Fruit fly (Drosophila melanogaster) Kc167 (cell line): ENCODE data around the gene ND-B8.

Source experiments
- Myc ChIP-seq: fragments of >200 bp; optimal IDR thresholded peaks from 2 replicates; lab custom pipeline; 2017; ENCODE audit warnings: missing external identifiers
- Sin3A ChIP-seq: fragments of >200 bp; optimal IDR thresholded peaks from 2 replicates; lab custom pipeline; 2018; ENCODE audit warnings: missing external identifiers
- h ChIP-seq: fragments of >200 bp; optimal IDR thresholded peaks from 3 replicates; lab custom pipeline; 2018; ENCODE audit warnings: missing external identifiers
- insv ChIP-seq: fragments of >200 bp; optimal IDR thresholded peaks from 3 replicates; lab custom pipeline; 2018; ENCODE audit warnings: missing external identifiers
- psq ChIP-seq: fragments of >200 bp; optimal IDR thresholded peaks from 2 replicates; lab custom pipeline; 2017; ENCODE audit warnings: missing external identifiers
- ttk ChIP-seq: sonication (Bioruptor generic); optimal IDR thresholded peaks from 2 replicates; lab custom pipeline; 2017; ENCODE audit warnings: missing external identifiers

The ND-B8 gene

DNA sequence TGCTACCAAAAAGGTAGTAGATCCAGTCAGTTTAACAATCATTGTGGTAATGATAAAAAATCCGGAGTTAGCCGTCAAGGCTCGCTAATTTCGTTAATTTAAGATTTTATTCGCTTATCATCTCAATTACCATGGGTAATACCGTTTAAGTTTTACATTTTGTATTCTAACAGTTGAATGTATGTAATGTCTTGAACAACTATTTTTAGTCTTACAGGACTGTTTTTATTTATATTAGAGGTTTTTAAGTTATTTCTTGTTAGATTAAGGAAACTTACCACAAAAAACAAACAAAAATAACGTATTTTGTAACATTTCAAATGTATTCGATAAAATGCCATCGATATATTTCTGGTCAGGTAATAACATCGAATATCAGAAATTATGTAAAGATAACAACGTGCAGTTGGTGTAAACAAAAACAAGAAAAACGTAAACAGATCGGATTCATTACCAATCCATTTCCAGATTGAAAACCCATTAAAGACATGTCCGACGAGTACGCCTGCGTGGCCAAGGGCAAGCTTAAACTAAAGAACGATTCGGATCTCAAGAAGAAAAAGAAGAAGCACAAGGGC is 12.3 kb upstream of the ND-B8 start, which contains the start of the genes Sfp24F and CG15432:
Sfp24F (minus strand) TSS at position 51 of the 578 bp plus-strand sequence.
CG15432 (plus strand) TSS at position 311 of the 578 bp plus-strand sequence.
- no peak for TF ChIP-seq h (lab: Kevin White, UChicago)
- TF ChIP-seq insv (lab: Kevin White, UChicago), result no peak
- TF ChIP-seq psq (lab: Kevin White, UChicago), result no peak
- TF ChIP-seq Sin3A (lab: Kevin White, UChicago), result no peak
- TF ChIP-seq Myc (lab: Kevin White, UChicago), result no peak
- no peak for TF ChIP-seq ttk

DNA sequence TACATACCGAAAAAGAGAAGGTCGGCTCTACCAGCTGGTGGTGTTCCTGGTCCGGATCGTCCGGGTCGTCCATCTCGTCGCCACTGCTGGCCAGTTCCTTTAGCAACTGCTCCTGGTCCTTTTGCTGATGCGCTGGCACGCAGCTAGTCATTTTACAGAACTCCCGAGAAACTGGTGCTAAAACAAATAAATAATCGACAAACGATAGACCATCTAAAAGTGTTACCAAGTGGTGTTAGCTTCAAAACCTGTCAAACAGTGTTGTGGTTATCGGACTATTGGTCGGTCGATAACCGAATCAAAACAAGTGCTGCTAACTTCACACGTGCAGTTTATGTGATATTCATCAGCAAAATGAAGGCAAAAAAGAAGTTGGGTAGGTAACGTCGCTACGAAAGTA is 10.0 kb upstream of the ND-B8 start, which contains the start of the genes morgue and Elp3:
morgue (minus strand) TSS at position 224 of the 400 bp plus-strand sequence.
Elp3 (plus strand) TSS at position 276 of the 400 bp plus-strand sequence.
- TF ChIP-seq Myc (lab: Kevin White, UChicago) (no peak), Sin3A (lab: Kevin White, UChicago) (no peak), insv (lab: Kevin White, UChicago) (no peak), h (lab: Kevin White, UChicago) (no peak), ttk (no peak), psq (lab: Kevin White, UChicago) (no peak)

DNA sequence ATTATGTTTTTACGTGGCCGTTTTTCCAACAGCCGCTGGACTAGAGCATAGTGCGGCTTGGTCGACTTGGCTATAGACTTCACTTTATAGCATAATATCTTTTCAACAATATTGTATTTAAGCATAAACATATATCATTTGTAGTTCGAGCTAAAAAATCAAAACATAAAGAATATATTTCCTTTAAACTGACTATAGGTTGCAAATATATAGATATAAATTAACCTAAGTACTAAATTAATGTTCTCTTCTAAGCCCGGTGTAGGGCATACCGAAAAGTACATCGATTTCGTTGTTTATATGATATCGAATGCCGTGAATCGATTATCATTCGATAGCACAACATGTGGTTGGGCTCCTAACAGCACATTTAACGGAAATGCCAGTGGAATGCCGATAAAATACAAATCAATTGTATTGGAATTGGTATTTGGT is 5.8 kb upstream of the ND-B8 start, which contains the start of gene MFS18:
MFS18 (minus strand) TSS at position 54 of the 435 bp plus-strand sequence.
- TF ChIP-seq psq (lab: Kevin White, UChicago), result peak; percentile 40
- no peak for TF ChIP-seq insv (lab: Kevin White, UChicago)

DNA sequence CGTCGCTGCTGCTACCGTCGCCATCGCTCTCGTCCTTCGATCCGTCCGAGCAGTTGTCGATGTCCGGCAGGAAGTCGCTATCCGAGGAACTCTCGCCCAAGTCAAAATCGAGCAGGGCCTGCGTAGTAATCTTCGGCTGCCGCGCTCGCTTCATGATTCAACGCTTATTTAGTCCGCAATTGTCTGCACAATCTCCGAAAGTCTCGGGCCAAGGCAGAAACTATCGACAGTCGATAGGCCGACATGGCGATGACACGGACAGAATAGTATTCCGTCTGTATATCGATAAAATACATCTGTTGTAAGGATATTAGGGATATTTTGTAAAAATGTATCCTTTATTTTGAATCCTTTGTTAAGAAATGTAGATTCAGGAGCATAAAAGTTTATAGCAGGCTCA is 1.6 kb upstream of the ND-B8 start, which contains the start of gene CG15439:
CG15439 (minus strand) TSS at position 241 of the 400 bp plus-strand sequence.
- no peak for TF ChIP-seq h (lab: Kevin White, UChicago)
- no peak for TF ChIP-seq insv (lab: Kevin White, UChicago)
- no peak for TF ChIP-seq psq (lab: Kevin White, UChicago)
- no peak for TF ChIP-seq Sin3A (lab: Kevin White, UChicago)
- TF ChIP-seq Myc (lab: Kevin White, UChicago), result no peak
- no peak for TF ChIP-seq ttk

DNA sequence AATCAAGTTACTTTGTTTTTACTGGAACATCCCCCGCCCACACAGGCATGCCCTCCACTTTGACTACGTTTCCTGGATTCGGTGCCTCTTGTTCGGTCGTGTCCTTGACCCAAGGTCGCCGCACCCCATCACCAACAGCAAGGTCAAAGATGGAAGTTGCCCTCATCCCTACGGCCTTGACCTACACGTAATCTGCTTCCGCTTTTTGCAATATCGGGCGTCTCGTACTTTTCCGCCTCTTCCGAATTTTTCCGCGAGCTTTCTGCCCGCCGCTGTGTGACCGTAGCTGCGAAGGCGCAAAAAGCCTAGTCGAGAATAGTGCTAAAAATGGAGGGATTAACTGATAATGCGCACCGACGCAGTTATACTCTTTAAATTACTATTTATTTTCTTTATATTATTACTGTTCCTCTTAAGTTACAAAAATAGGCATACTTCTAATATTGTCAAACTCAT is 2.1 kb downstream of the ND-B8 start, which contains the start of gene Gs1l:
Gs1l (minus strand) TSS at position 269 of the 456 bp plus-strand sequence.
- TF ChIP-seq ttk (no peak), h (lab: Kevin White, UChicago) (no peak), insv (lab: Kevin White, UChicago) (no peak), Sin3A (lab: Kevin White, UChicago) (no peak), Myc (lab: Kevin White, UChicago) (no peak), psq (lab: Kevin White, UChicago) (no peak)

DNA sequence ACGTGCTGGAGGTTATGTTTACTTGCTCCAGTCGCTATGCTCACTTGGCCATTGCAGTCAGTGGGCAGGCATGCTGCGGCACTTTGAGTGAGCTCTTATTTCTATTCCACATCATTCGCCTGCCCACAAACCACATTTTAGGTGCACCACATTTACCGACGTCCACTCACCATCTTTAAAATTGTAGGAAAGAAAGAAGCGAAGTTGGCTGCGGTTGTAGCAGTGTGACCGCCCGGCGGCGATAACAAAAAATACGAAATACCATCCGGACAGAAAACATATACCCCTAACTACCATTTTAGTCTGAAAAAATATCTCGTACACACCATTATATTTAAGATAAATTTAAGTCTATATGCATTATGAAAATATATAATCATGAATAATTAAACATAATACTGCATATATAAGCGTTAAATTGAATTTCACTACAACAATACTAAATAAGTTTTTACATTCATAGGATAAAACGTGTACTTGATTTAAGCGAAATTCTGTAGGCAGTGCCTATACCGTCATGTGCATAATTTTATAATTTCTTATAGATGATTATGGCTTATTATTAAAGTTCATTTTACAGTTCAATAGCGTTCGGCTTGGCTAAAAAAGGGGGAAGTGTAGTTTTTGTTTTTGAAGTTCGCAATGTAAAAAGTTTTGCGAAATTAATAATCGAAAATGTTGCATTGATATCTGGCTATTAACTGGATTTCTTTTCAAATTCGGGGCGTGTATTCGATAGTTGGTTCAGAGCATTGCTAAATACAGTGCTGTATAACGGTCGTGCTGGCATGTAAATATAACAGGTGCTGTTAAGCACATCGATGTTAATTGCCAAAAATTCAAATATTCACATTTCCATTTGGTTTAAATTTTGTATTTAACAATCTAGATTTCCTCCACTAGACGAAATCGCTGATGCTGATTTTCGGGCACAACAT is 4.0 kb downstream of the ND-B8 start, which contains the start of gene RpL27A:
RpL27A (minus strand) TSS at position 246 of the 938 bp plus-strand sequence.
- no peak for TF ChIP-seq insv (lab: Kevin White, UChicago)
- no peak for TF ChIP-seq h (lab: Kevin White, UChicago)
- no peak for TF ChIP-seq ttk
- no peak for TF ChIP-seq Sin3A (lab: Kevin White, UChicago)
- no peak for TF ChIP-seq psq (lab: Kevin White, UChicago)
- TF ChIP-seq Myc (lab: Kevin White, UChicago), result no peak

DNA sequence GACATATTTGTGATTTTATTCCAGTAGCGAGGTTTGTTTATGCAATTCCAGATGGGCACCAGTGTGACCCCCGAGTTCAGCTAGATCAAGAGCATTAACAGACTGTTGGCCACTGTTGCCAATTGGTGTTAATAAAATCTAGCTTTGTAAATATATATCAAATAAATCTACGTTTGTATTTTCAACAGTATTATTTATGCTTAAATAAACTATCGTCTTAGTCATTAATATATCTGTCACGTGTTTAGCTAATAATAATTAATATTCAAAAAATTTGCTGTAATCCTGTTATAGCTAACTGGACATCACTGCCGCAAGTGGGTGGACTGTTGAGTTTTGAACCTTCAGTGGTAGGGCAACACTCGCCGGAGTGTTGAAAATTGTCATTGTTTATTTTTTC is 5.1 kb downstream of the ND-B8 start, which contains the start of the genes mRpL27 and CG15435:
mRpL27 (minus strand) TSS at position 96 of the 400 bp plus-strand sequence.
CG15435 (plus strand) TSS at position 187 of the 400 bp plus-strand sequence.
- TF ChIP-seq psq (lab: Kevin White, UChicago), result no peak
- TF ChIP-seq ttk, result no peak
- no peak for TF ChIP-seq Myc (lab: Kevin White, UChicago)
- no peak for TF ChIP-seq h (lab: Kevin White, UChicago)
- no peak for TF ChIP-seq Sin3A (lab: Kevin White, UChicago)
- TF ChIP-seq insv (lab: Kevin White, UChicago), result no peak

DNA sequence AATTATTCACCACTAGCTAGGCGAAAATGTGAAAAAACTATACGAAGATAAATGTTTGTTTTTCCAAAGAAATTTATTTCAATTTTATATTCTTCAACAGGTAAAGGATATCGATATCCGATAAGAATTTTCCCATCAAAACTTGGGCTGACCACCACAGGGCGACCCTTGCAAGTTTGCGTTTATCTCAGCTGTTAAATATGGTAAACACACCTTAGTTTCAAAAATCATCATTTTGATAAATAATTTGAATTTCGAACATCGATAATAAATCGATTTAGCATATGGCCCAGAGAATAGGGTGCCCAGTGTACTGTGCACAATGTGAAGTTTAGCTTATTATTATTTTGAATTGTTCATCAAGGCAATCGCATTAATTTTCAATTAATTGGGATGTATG is 8.9 kb downstream of the ND-B8 start, which contains the start of the genes CG15443 and Paris:
CG15443 (minus strand) TSS at position 125 of the 400 bp plus-strand sequence.
Paris (plus strand) TSS at position 289 of the 400 bp plus-strand sequence.
- TF ChIP-seq Myc (lab: Kevin White, UChicago) (no peak), Sin3A (lab: Kevin White, UChicago) (no peak), h (lab: Kevin White, UChicago) (no peak), insv (lab: Kevin White, UChicago) (no peak)

DNA sequence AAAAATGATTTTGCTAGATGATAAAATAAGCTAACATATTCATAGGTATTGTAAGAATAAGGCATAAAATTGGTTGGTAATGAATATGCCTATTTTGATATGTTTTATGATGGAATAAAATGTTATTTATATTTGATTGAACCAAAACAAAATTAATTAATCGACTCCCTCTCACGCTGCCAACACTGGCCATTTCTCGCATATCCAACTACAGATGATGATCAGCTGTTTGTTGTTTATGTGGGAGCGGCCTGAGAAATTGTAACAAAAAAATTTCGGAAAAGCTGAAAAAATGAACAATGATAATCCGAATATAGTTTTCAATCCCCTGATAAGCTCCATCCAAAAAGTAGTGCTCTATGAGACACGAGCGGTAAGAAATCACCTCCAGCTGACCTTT is 10.5 kb downstream of the ND-B8 start, which contains the start of gene FIG4:
FIG4 (plus strand) TSS at position 229 of the 400 bp plus-strand sequence.
- TF ChIP-seq ttk, result no peak
- TF ChIP-seq Myc (lab: Kevin White, UChicago), result no peak
- TF ChIP-seq h (lab: Kevin White, UChicago), result no peak
- no peak for TF ChIP-seq insv (lab: Kevin White, UChicago)
- TF ChIP-seq psq (lab: Kevin White, UChicago), result no peak

DNA sequence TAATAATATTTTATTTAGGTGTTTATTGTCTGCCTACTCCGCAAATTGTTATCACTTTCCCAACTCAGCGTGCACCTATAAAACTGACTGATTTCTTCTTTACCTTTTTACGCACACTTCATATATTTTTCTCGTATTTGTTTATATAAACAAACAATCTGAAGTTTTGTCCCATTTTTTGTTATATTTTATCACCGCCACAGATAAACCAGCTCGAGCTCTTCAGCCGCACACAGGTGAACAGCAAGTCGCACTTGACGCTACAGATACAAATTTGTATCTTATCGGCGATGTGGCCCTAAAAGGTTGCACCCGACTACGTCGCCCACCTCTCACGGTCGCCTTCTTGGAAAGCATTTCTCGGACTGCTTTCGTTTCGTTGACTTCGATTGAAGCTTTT is 21.0 kb downstream of the ND-B8 start:
- TF ChIP-seq psq (lab: Kevin White, UChicago), result no peak
- TF ChIP-seq ttk, result no peak
- TF ChIP-seq Myc (lab: Kevin White, UChicago), result no peak
- TF ChIP-seq h (lab: Kevin White, UChicago), result no peak
- TF ChIP-seq Sin3A (lab: Kevin White, UChicago), result no peak
- TF ChIP-seq insv (lab: Kevin White, UChicago), result no peak
